Worm (Caenorhabditis elegans) whole organism, mixed stage, embryonic: ENCODE results near the gene F18G5.6.

Source experiments
- M03D4.4 ChIP-seq: sonication (generic microtip); optimal IDR thresholded peaks from 2 replicates; lab custom pipeline; 2017; ENCODE audit warnings: mild to moderate bottlenecking, missing genetic modification characterization, missing compliant biosample characterization
- bed-3 ChIP-seq: fragments of 200-800 bp; sonication (Bioruptor generic); optimal IDR thresholded peaks from 3 replicates; lab custom pipeline; 2018; ENCODE audit warnings: mild to moderate bottlenecking, missing genetic modification characterization, moderate library complexity, missing compliant biosample characterization
- blmp-1 ChIP-seq: fragments of 150-350 bp; optimal IDR thresholded peaks from 2 replicates; lab custom pipeline; 2014; ENCODE audit warnings: missing biosample characterization, missing genetic modification characterization
- ceh-43 ChIP-seq: fragments of 200-800 bp; sonication (Bioruptor generic); optimal IDR thresholded peaks from 2 replicates; lab custom pipeline; 2018; ENCODE audit warnings: mild to moderate bottlenecking, missing genetic modification characterization, moderate library complexity, missing compliant biosample characterization
- ceh-83 ChIP-seq: fragments of 200-800 bp; sonication (Bioruptor generic); optimal IDR thresholded peaks from 2 replicates; lab custom pipeline; 2018; ENCODE audit warnings: mild to moderate bottlenecking, missing genetic modification characterization, missing compliant biosample characterization
- drap-1 ChIP-seq: fragments of 200-800 bp; sonication (Bioruptor generic); optimal IDR thresholded peaks from 3 replicates; lab custom pipeline; 2018; ENCODE audit warnings: mild to moderate bottlenecking, missing genetic modification characterization, missing compliant biosample characterization
- elt-1 ChIP-seq: sonication (generic microtip); optimal IDR thresholded peaks from 2 replicates; lab custom pipeline; 2017; ENCODE audit warnings: missing genetic modification characterization, mild to moderate bottlenecking, missing compliant biosample characterization, antibody characterized with exemption, moderate library complexity, borderline replicate concordance; ENCODE audit not compliant: insufficient read depth
- elt-3 ChIP-seq: fragments of 150-350 bp; optimal IDR thresholded peaks from 2 replicates; lab custom pipeline; 2014; ENCODE audit warnings: missing biosample characterization, missing genetic modification characterization
- hlh-1 ChIP-seq: fragments of 150-350 bp; optimal IDR thresholded peaks from 2 replicates; lab custom pipeline; 2014; ENCODE audit warnings: missing biosample characterization, missing genetic modification reagents, missing genetic modification characterization
- nhr-12 ChIP-seq: fragments of 150-350 bp; optimal IDR thresholded peaks from 2 replicates; lab custom pipeline; 2014; ENCODE audit warnings: missing biosample characterization, missing genetic modification characterization
- nhr-76 ChIP-seq: sonication (generic microtip); optimal IDR thresholded peaks from 2 replicates; lab custom pipeline; 2017; ENCODE audit warnings: missing biosample characterization, missing genetic modification characterization
- pha-4 ChIP-seq: fragments of 150-350 bp; optimal IDR thresholded peaks from 2 replicates; lab custom pipeline; 2018; ENCODE audit warnings: missing biosample characterization, missing genetic modification reagents, missing genetic modification characterization
- snpc-4 ChIP-seq: fragments of 150-350 bp; optimal IDR thresholded peaks from 2 replicates; lab custom pipeline; 2014; ENCODE audit warnings: missing biosample characterization, missing genetic modification characterization

DNA sequence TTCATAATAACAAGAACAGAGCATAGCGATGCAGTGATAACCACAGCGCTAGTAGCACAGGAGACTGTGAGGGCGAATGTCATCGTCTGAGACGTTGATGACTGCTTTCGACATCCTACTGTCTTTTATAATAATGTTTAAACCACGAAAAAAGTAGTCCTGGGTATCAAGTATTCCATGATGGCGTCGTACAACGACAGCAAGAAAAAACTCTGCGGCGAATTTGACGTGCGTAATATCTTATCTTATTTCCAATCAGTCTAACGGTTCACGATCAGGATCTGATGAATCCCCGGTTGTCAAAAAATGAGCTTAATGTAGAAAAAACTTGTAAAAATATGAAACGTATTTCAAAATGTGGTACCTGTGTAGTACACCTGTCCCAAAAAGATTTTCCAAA is 29.6 kb downstream of the F18G5.6 start, which contains the start of gene col-175:
- TF ChIP-seq hlh-1 = no peak
- no peak for TF ChIP-seq blmp-1
- TF ChIP-seq M03D4.4 (tag; lab: Kevin White, UChicago) = no peak
- no peak for TF ChIP-seq bed-3 (GFP tag; lab: Kevin White, UChicago)
- TF ChIP-seq ceh-83 = no peak
- no peak for TF ChIP-seq elt-3 (tag; lab: Kevin White, UChicago)
- no peak for TF ChIP-seq pha-4 (tag; lab: Kevin White, UChicago)
- TF ChIP-seq elt-1 = no peak
- no peak for TF ChIP-seq nhr-76 (tag; lab: Kevin White, UChicago)
- no peak for TF ChIP-seq nhr-12
- no peak for TF ChIP-seq snpc-4 (tag; lab: Kevin White, UChicago)
- no peak for TF ChIP-seq ceh-43 (GFP tag; lab: Kevin White, UChicago)
- no peak for TF ChIP-seq drap-1 (GFP tag; lab: Kevin White, UChicago)
